Fruit fly (Drosophila melanogaster) whole organism, wandering third instar larva: ENCODE data around the gene CG13126.
A peak's percentile ranks its signal among the peaks of the same experiment; 100 is the strongest.

Experiments
- Dfd ChIP-seq: fragments of >200 bp; optimal IDR thresholded peaks from 2 replicates; lab custom pipeline; 2017; ENCODE audit warnings: missing biosample characterization, missing genetic modification characterization
- Hr83 ChIP-seq: fragments of 200-300 bp; sonication (Bioruptor generic); optimal IDR thresholded peaks from 2 replicates; lab custom pipeline; 2016; ENCODE audit warnings: missing biosample characterization, mild to moderate bottlenecking, missing genetic modification characterization, moderate library complexity; ENCODE audit not compliant: poor library complexity, severe bottlenecking
- OdsH ChIP-seq: fragments of 200-800 bp; sonication (Bioruptor generic); optimal IDR thresholded peaks from 2 replicates; lab custom pipeline; 2016; ENCODE audit warnings: missing biosample characterization, mild to moderate bottlenecking, missing genetic modification characterization
- Vsx2 ChIP-seq: fragments of 200-300, 225-300 bp; sonication (Bioruptor generic); optimal IDR thresholded peaks from 2 replicates; lab custom pipeline; 2018; ENCODE audit warnings: missing biosample characterization, missing genetic modification characterization; ENCODE audit not compliant: partially characterized antibody
- br ChIP-seq: fragments of 200-800 bp; sonication (Bioruptor generic); optimal IDR thresholded peaks from 2 replicates; lab custom pipeline; 2016; ENCODE audit warnings: missing biosample characterization, missing genetic modification characterization
- foxo ChIP-seq, 2 experiments: fragments of 200-800 bp; sonication (Bioruptor generic); optimal IDR thresholded peaks; 2 replicates in 1 of 2; 3 replicates in 1 of 2; lab custom pipeline; 2016 to 2017; ENCODE audit warnings: missing biosample characterization in 2 of 2, missing genetic modification characterization in 2 of 2
- fru ChIP-seq: fragments of 200-800 bp; sonication (Bioruptor generic); optimal IDR thresholded peaks from 3 replicates; lab custom pipeline; 2016; ENCODE audit warnings: missing biosample characterization, mild to moderate bottlenecking, missing genetic modification characterization
- psq ChIP-seq: fragments of 200-800 bp; sonication (Bioruptor generic); optimal IDR thresholded peaks from 3 replicates; lab custom pipeline; 2017; ENCODE audit warnings: missing biosample characterization, mild to moderate bottlenecking, missing genetic modification characterization, moderate library complexity
- sage ChIP-seq: fragments of 200-800 bp; sonication (Bioruptor generic); optimal IDR thresholded peaks from 2 replicates; lab custom pipeline; 2016; ENCODE audit warnings: missing biosample characterization, mild to moderate bottlenecking, missing genetic modification characterization
- usp ChIP-seq: fragments of >200 bp; optimal IDR thresholded peaks from 2 replicates; lab custom pipeline; 2017; ENCODE audit warnings: missing biosample characterization, missing genetic modification characterization
- woc ChIP-seq: sonication (Bioruptor generic); optimal IDR thresholded peaks from 2 replicates; lab custom pipeline; 2016; ENCODE audit warnings: missing biosample characterization, mild to moderate bottlenecking, missing genetic modification characterization

dm6 chr2L:9988201-9988990 lies 34.4 kb upstream of the CG13126 start:
- TF ChIP-seq br (GFP tag; lab: Kevin White, UChicago) (no peak), usp (no peak), woc (GFP tag; lab: Kevin White, UChicago) (peak; percentile 15), foxo (GFP tag; optimal IDR thresholded peaks at IDR 0.05; lab: Kevin White, UChicago) (no peak), fru (GFP tag; lab: Kevin White, UChicago) (no peak), Hr83 (no peak), sage (GFP tag; lab: Kevin White, UChicago) (no peak), Vsx2 (peak; percentile 42), psq (GFP tag; lab: Kevin White, UChicago) (no peak), OdsH (no peak), Dfd (GFP tag; lab: Kevin White, UChicago) (no peak)
